Worm (Caenorhabditis elegans) whole organism, early embryonic: ENCODE data around the gene mct-5.
"Not testable (repeated sequence)": the region's sequence is repeated elsewhere in the genome, so short reads cannot be mapped to it uniquely, and the experiment has no call there.

Experiments
- ama-1 ChIP-seq: fragments of 150-350 bp; optimal IDR thresholded peaks from 2 replicates; lab custom pipeline; 2014
- flt-1 ChIP-seq: fragments of 200-800 bp; sonication (Bioruptor generic); IDR thresholded peaks from 2 replicates; pipeline ENCODE4 v1.3.6; 2022; ENCODE audit warnings: missing genetic modification characterization, missing compliant biosample characterization
- hmbx-1 ChIP-seq: sonication (generic microtip); optimal IDR thresholded peaks from 2 replicates; lab custom pipeline; 2016; ENCODE audit warnings: mild to moderate bottlenecking, missing genetic modification characterization, missing compliant biosample characterization
- hmg-4 ChIP-seq: fragments of 200-800 bp; sonication (Bioruptor generic); optimal IDR thresholded peaks from 2 replicates; lab custom pipeline; 2018; ENCODE audit warnings: mild to moderate bottlenecking, missing genetic modification characterization, missing compliant biosample characterization
- tbx-11 ChIP-seq: fragments of 200-800 bp; sonication (Bioruptor generic); IDR thresholded peaks from 2 replicates; pipeline ENCODE4 v1.3.6; 2022; ENCODE audit warnings: missing genetic modification characterization, missing compliant biosample characterization

- not testable (repeated sequence) for TF ChIP-seq hmg-4 (GFP tag; lab: Kevin White, UChicago); ama-1; flt-1 (GFP tag; lab: Robert Waterston, UW); hmbx-1; tbx-11 (GFP tag; lab: Robert Waterston, UW)
These were observed 14.4 kb downstream of the mct-5 start, which contains the start of the genes T02G5.14 and T02G5.15 for ce11 chrII:7084021-7084420.
